Fruit fly (Drosophila melanogaster) whole organism, pupa: ENCODE results near the gene Evi5.

Experiments
- CG10348 ChIP-seq: fragments of 200-800 bp; sonication (Bioruptor generic); IDR thresholded peaks from 2 replicates; pipeline ENCODE4 v1.3.6; 2022; ENCODE audit warnings: missing biosample characterization, missing genetic modification characterization
- CG12605 ChIP-seq: fragments of 200-800 bp; sonication (Bioruptor generic); IDR thresholded peaks from 2 replicates; pipeline ENCODE4 v1.3.6; 2022; ENCODE audit warnings: missing biosample characterization, missing genetic modification characterization
- CG13204 ChIP-seq: fragments of 200-800 bp; sonication (Bioruptor generic); optimal IDR thresholded peaks from 2 replicates; lab custom pipeline; 2018; ENCODE audit warnings: missing biosample characterization, mild to moderate bottlenecking, missing genetic modification characterization, moderate library complexity
- CG14655 ChIP-seq: fragments of 200-800 bp; sonication (Bioruptor generic); optimal IDR thresholded peaks from 3 replicates; lab custom pipeline; 2017; ENCODE audit warnings: mild to moderate bottlenecking, missing biosample characterization, missing genetic modification reagents, missing genetic modification characterization
- CG15710 ChIP-seq: fragments of 200-800 bp; sonication (Bioruptor generic); optimal IDR thresholded peaks from 2 replicates; lab custom pipeline; 2018; ENCODE audit warnings: missing biosample characterization, mild to moderate bottlenecking, missing genetic modification characterization, moderate library complexity
- CG17806 ChIP-seq: fragments of 200-800 bp; sonication (Bioruptor generic); optimal IDR thresholded peaks from 2 replicates; lab custom pipeline; 2018; ENCODE audit warnings: missing biosample characterization, mild to moderate bottlenecking, missing genetic modification characterization, moderate library complexity
- CG32121 ChIP-seq: fragments of 200-800 bp; sonication (Bioruptor generic); IDR thresholded peaks from 2 replicates; pipeline ENCODE4 v1.3.6; 2022; ENCODE audit warnings: missing biosample characterization, missing genetic modification characterization
- CG34367 ChIP-seq: fragments of 200-800 bp; sonication (Bioruptor generic); optimal IDR thresholded peaks from 2 replicates; lab custom pipeline; 2018; ENCODE audit warnings: missing biosample characterization, mild to moderate bottlenecking, missing genetic modification characterization
- CG4496 ChIP-seq: fragments of 200-800 bp; sonication (Bioruptor generic); IDR thresholded peaks from 3 replicates; pipeline ENCODE4 v1.3.6; 2022; ENCODE audit warnings: missing biosample characterization, missing genetic modification characterization
- CG8159 ChIP-seq: fragments of 200-800 bp; sonication (Bioruptor generic); optimal IDR thresholded peaks from 3 replicates; lab custom pipeline; 2018; ENCODE audit warnings: missing biosample characterization, mild to moderate bottlenecking, missing genetic modification characterization, moderate library complexity
- CG8301 ChIP-seq: fragments of 200-800 bp; sonication (Bioruptor generic); optimal IDR thresholded peaks from 2 replicates; lab custom pipeline; 2018; ENCODE audit warnings: missing biosample characterization, mild to moderate bottlenecking, missing genetic modification characterization
- CG9948 ChIP-seq: fragments of 200-800 bp; sonication (Bioruptor generic); optimal IDR thresholded peaks from 2 replicates; lab custom pipeline; 2018; ENCODE audit warnings: missing biosample characterization, mild to moderate bottlenecking, missing genetic modification characterization, moderate library complexity
- D1 ChIP-seq: fragments of 200-800 bp; sonication (Bioruptor generic); optimal IDR thresholded peaks from 2 replicates; lab custom pipeline; 2018; ENCODE audit warnings: missing biosample characterization, mild to moderate bottlenecking, missing genetic modification characterization, moderate library complexity
- EcR ChIP-seq: fragments of 200-800 bp; sonication (Bioruptor generic); optimal IDR thresholded peaks from 3 replicates; lab custom pipeline; 2019; ENCODE audit warnings: missing biosample characterization, missing genetic modification characterization, mild to moderate bottlenecking, moderate library complexity, missing genetic modification reagents
- Ets98B ChIP-seq: fragments of 200-800 bp; sonication (Bioruptor generic); IDR thresholded peaks from 2 replicates; pipeline ENCODE4 v1.3.6; 2022; ENCODE audit warnings: missing biosample characterization, missing genetic modification characterization
- Pif1A ChIP-seq: fragments of 200-800 bp; sonication (Bioruptor generic); optimal IDR thresholded peaks from 3 replicates; lab custom pipeline; 2016; ENCODE audit warnings: missing biosample characterization, missing genetic modification characterization
- Pif1B ChIP-seq: fragments of 200-800 bp; sonication (Bioruptor generic); optimal IDR thresholded peaks from 3 replicates; lab custom pipeline; 2016; ENCODE audit warnings: missing biosample characterization, missing genetic modification characterization
- Snoo ChIP-seq: fragments of 200-800 bp; sonication (Bioruptor generic); optimal IDR thresholded peaks from 3 replicates; lab custom pipeline; 2017; ENCODE audit warnings: missing biosample characterization, mild to moderate bottlenecking, missing genetic modification characterization, inconsistent platforms
- fd96Ca ChIP-seq: fragments of 200-800 bp; sonication (Bioruptor generic); IDR thresholded peaks from 3 replicates; pipeline ENCODE4 v1.3.6; 2022; ENCODE audit warnings: missing biosample characterization, missing genetic modification characterization
- gl ChIP-seq: fragments of 200-800 bp; sonication (Bioruptor generic); optimal IDR thresholded peaks from 2 replicates; lab custom pipeline; 2018; ENCODE audit warnings: missing biosample characterization, mild to moderate bottlenecking, missing genetic modification characterization
- rn ChIP-seq: fragments of 200-800 bp; sonication (Bioruptor generic); IDR thresholded peaks from 2 replicates; pipeline ENCODE4 v1.3.6; 2022; ENCODE audit warnings: missing biosample characterization, missing genetic modification characterization

Evi5 gene

dm6 chrX:11454189-11454882, at the start of gene Evi5, which contains the start of gene HP5:
TSS of gene Evi5 (minus strand) at chrX:11454386.
TSS of gene HP5 (plus strand) at chrX:11454786.
- TF ChIP-seq fd96Ca (GFP tag; lab: Robert Waterston, UW) (peak; percentile 61; the same call in 1 of the 3 replicates), CG17806 (tag; lab: Kevin White, UChicago) (no peak), CG8159 (peak; percentile 20), CG4496 (GFP tag; lab: Robert Waterston, UW) (peak; percentile 78; the same call in 2 of the 3 replicates), CG9948 (tag; lab: Kevin White, UChicago) (no peak), Snoo (tag; lab: Kevin White, UChicago) (peak; percentile 57), CG15710 (tag; lab: Kevin White, UChicago) (no peak), Ets98B (GFP tag; lab: Robert Waterston, UW) (peak; percentile 26; the same call in 1 of the 2 replicates), CG10348 (GFP tag; lab: Robert Waterston, UW) (no peak), D1 (tag; lab: Kevin White, UChicago) (no peak), Pif1B (no peak), CG32121 (0 out of 2 replicates have a peak, but pooled peaks have one; percentile 15), CG14655 (no peak), CG12605 (peak; percentile 38; the same call in 1 of the 2 replicates), rn (GFP tag; lab: Robert Waterston, UW) (peak; percentile 39; the same call in 1 of the 2 replicates), CG13204 (GFP tag; lab: Kevin White, UChicago) (no peak), EcR (GFP tag; lab: Kevin White, UChicago) (no peak), gl (tag; lab: Kevin White, UChicago) (no peak), Pif1A (GFP tag; lab: Kevin White, UChicago) (no peak), CG34367 (tag; lab: Kevin White, UChicago) (no peak), CG8301 (no peak)

dm6 chrX:11503625-11504024, 49.4 kb upstream of the Evi5 start:
- TF ChIP-seq rn (GFP tag; lab: Robert Waterston, UW) (no peak), CG12605 (no peak), CG15710 (tag; lab: Kevin White, UChicago) (no peak), Ets98B (GFP tag; lab: Robert Waterston, UW) (no peak), CG4496 (GFP tag; lab: Robert Waterston, UW) (no peak), CG34367 (tag; lab: Kevin White, UChicago) (no peak), CG17806 (tag; lab: Kevin White, UChicago) (no peak), Snoo (tag; lab: Kevin White, UChicago) (no peak), CG14655 (no peak), CG9948 (tag; lab: Kevin White, UChicago) (no peak), gl (tag; lab: Kevin White, UChicago) (no peak), CG8159 (no peak), D1 (tag; lab: Kevin White, UChicago) (no peak), CG8301 (no peak), Pif1A (GFP tag; lab: Kevin White, UChicago) (no peak), CG10348 (GFP tag; lab: Robert Waterston, UW) (no peak), CG32121 (no peak), CG13204 (GFP tag; lab: Kevin White, UChicago) (no peak)

dm6 chrX:11501221-11501961, 47.2 kb upstream of the Evi5 start:
- TF ChIP-seq CG34367 (tag; lab: Kevin White, UChicago): no peak
- TF ChIP-seq Pif1A (GFP tag; lab: Kevin White, UChicago): no peak
- no peak for TF ChIP-seq CG9948 (tag; lab: Kevin White, UChicago)
- 0 out of 3 replicates have a peak, but pooled peaks have one; percentile 16 for TF ChIP-seq CG4496 (GFP tag; lab: Robert Waterston, UW)
- TF ChIP-seq CG8159: no peak
- TF ChIP-seq EcR (GFP tag; lab: Kevin White, UChicago): no peak

dm6 chrX:11500284-11500683, 46.1 kb upstream of the Evi5 start:
- peak; percentile 28 for TF ChIP-seq EcR (GFP tag; lab: Kevin White, UChicago)
- TF ChIP-seq Pif1A (GFP tag; lab: Kevin White, UChicago): no peak
- TF ChIP-seq D1 (tag; lab: Kevin White, UChicago): no peak
- no peak for TF ChIP-seq CG8159

- TF ChIP-seq gl (tag; lab: Kevin White, UChicago) (no peak), fd96Ca (GFP tag; lab: Robert Waterston, UW) (peak; percentile 82), CG8159 (peak; percentile 66), CG13204 (GFP tag; lab: Kevin White, UChicago) (peak; percentile 9), Pif1A (GFP tag; lab: Kevin White, UChicago) (peak; percentile 77), rn (GFP tag; lab: Robert Waterston, UW) (0 out of 2 replicates have a peak, but pooled peaks have one; percentile 26), D1 (tag; lab: Kevin White, UChicago) (no peak), CG34367 (tag; lab: Kevin White, UChicago) (peak; percentile 55), CG17806 (tag; lab: Kevin White, UChicago) (peak; percentile 59), Snoo (tag; lab: Kevin White, UChicago) (peak; percentile 76), CG32121 (peak; percentile 49), CG10348 (GFP tag; lab: Robert Waterston, UW) (no peak), CG12605 (0 out of 2 replicates have a peak, but pooled peaks have one; percentile 35), Ets98B (GFP tag; lab: Robert Waterston, UW) (peak; percentile 81), EcR (GFP tag; lab: Kevin White, UChicago) (no peak), CG9948 (tag; lab: Kevin White, UChicago) (peak; percentile 48), CG15710 (tag; lab: Kevin White, UChicago) (peak; percentile 68), CG4496 (GFP tag; lab: Robert Waterston, UW) (peak; percentile 83), CG8301 (peak; percentile 65), CG14655 (peak; percentile 70), Pif1B (peak; percentile 73)
- TF ChIP-seq, all 21 proteins: peak for 17
Observed at dm6 chrX:11499454-11499853, 45.3 kb upstream of the Evi5 start.
